Worm (Caenorhabditis elegans) whole organism, L4 larva: ENCODE measurements around the gene Y22D7AR.14.

Experiments used
- lsy-2 ChIP-seq, 2 experiments: fragments of 150-350 bp in 1 of 2; sonication (generic microtip) in 1 of 2; optimal IDR thresholded peaks; 2 replicates each; lab custom pipeline; 2014 to 2017; ENCODE audit warnings: missing biosample characterization in 2 of 2, missing genetic modification characterization in 2 of 2
- nhr-10 ChIP-seq: fragments of 150-350 bp; optimal IDR thresholded peaks from 2 replicates; lab custom pipeline; 2014; ENCODE audit warnings: missing biosample characterization, missing genetic modification characterization
- skn-1 ChIP-seq: fragments of 150-350 bp; optimal IDR thresholded peaks from 2 replicates; lab custom pipeline; 2014; ENCODE audit warnings: missing biosample characterization, missing genetic modification characterization
- ztf-11 ChIP-seq: fragments of 150-350 bp; optimal IDR thresholded peaks from 2 replicates; lab custom pipeline; 2014; ENCODE audit warnings: missing biosample characterization, missing genetic modification characterization

- no peak for TF ChIP-seq nhr-10 (tag; lab: Kevin White, UChicago)
- TF ChIP-seq ztf-11 (tag; lab: Kevin White, UChicago): no peak
- TF ChIP-seq lsy-2 (tag; optimal IDR thresholded peaks at IDR 0.05; lab: Kevin White, UChicago): no peak
- no peak for TF ChIP-seq skn-1 (tag; lab: Kevin White, UChicago)
These were observed 12.5 kb upstream of the Y22D7AR.14 start, which contains the start of gene spex-3 for ce11 chrIII:1702337-1702736.
